Worm (Caenorhabditis elegans) whole organism, young adult: ENCODE data around the gene kdp-1.

ENCODE experiments used
- B0261.1 ChIP-seq: sonication (generic microtip); optimal IDR thresholded peaks from 2 replicates; lab custom pipeline; 2016; ENCODE audit warnings: mild to moderate bottlenecking, missing genetic modification characterization, moderate library complexity, missing compliant biosample characterization
- C17E4.6 ChIP-seq: fragments of 200-800 bp; sonication (Bioruptor generic); IDR thresholded peaks from 2 replicates; pipeline ENCODE4 v1.3.6; 2022; ENCODE audit warnings: missing genetic modification reagents, missing genetic modification characterization, missing compliant biosample characterization
- D2030.7 ChIP-seq: fragments of 200-800 bp; sonication (Bioruptor generic); IDR thresholded peaks from 2 replicates; pipeline ENCODE4 v1.3.6; 2022; ENCODE audit warnings: missing genetic modification reagents, missing genetic modification characterization, missing compliant biosample characterization
- F23B12.7 ChIP-seq: sonication (generic microtip); optimal IDR thresholded peaks from 2 replicates; lab custom pipeline; 2017; ENCODE audit warnings: missing genetic modification characterization, mild to moderate bottlenecking, missing compliant biosample characterization, antibody characterized with exemption, moderate library complexity; ENCODE audit not compliant: insufficient read depth
- F39B2.1 ChIP-seq: fragments of 200-800 bp; sonication (Bioruptor generic); IDR thresholded peaks from 2 replicates; pipeline ENCODE4 v1.3.6; 2022; ENCODE audit warnings: missing genetic modification reagents, missing genetic modification characterization, missing compliant biosample characterization
- F52B5.7 ChIP-seq: sonication (generic microtip); optimal IDR thresholded peaks from 2 replicates; lab custom pipeline; 2016; ENCODE audit warnings: mild to moderate bottlenecking, missing genetic modification characterization, missing compliant biosample characterization
- K11D2.4 ChIP-seq: fragments of 200-800 bp; sonication (Bioruptor generic); IDR thresholded peaks from 2 replicates; pipeline ENCODE4 v1.3.6; 2022; ENCODE audit warnings: missing genetic modification reagents, missing genetic modification characterization, missing compliant biosample characterization
- T07F8.4 ChIP-seq: sonication (generic microtip); optimal IDR thresholded peaks from 2 replicates; lab custom pipeline; 2016; ENCODE audit warnings: mild to moderate bottlenecking, missing genetic modification characterization, moderate library complexity, missing compliant biosample characterization
- Y53G8AR.9 ChIP-seq: fragments of 200-800 bp; sonication (Bioruptor generic); conservative IDR thresholded peaks from 2 replicates; pipeline ENCODE4 v1.3.6; 2022; ENCODE audit warnings: missing genetic modification reagents, missing genetic modification characterization, missing compliant biosample characterization
- Y56A3A.18 ChIP-seq: fragments of 200-800 bp; sonication (Bioruptor generic); IDR thresholded peaks from 2 replicates; pipeline ENCODE4 v1.3.6; 2022; ENCODE audit warnings: missing genetic modification reagents, missing genetic modification characterization, missing compliant biosample characterization
- Y95B8A.8 ChIP-seq: fragments of 200-800 bp; sonication (Bioruptor generic); IDR thresholded peaks from 2 replicates; pipeline ENCODE4 v1.3.6; 2022; ENCODE audit warnings: missing genetic modification reagents, missing genetic modification characterization, missing compliant biosample characterization
- ama-1 ChIP-seq, 3 experiments: fragments of 150-350 bp in 1 of 3; sonication (generic microtip) in 2 of 3; optimal IDR thresholded peaks; 2 replicates each; lab custom pipeline; 2014 to 2018; ENCODE audit warnings: missing biosample characterization in 2 of 3, missing genetic modification characterization in 2 of 3, missing genetic modification reagents in 2 of 3
- attf-6 ChIP-seq: fragments of 200-800 bp; sonication (Bioruptor generic); IDR thresholded peaks from 2 replicates; pipeline ENCODE4 v1.3.6; 2022; ENCODE audit warnings: missing genetic modification reagents, missing genetic modification characterization, missing compliant biosample characterization
- ccch-3 ChIP-seq: fragments of 200-800 bp; sonication (Bioruptor generic); optimal IDR thresholded peaks from 2 replicates; lab custom pipeline; 2018; ENCODE audit warnings: mild to moderate bottlenecking, missing genetic modification characterization, missing compliant biosample characterization
- cebp-2 ChIP-seq: fragments of 200-800 bp; sonication (Bioruptor generic); IDR thresholded peaks from 2 replicates; pipeline ENCODE4 v1.3.6; 2022; ENCODE audit warnings: missing genetic modification characterization, missing compliant biosample characterization
- ceh-100 ChIP-seq: fragments of 200-800 bp; sonication (Bioruptor generic); IDR thresholded peaks from 2 replicates; pipeline ENCODE4 v1.3.6; 2022; ENCODE audit warnings: missing genetic modification reagents, missing genetic modification characterization, missing compliant biosample characterization
- ceh-27 ChIP-seq: fragments of 200-800 bp; sonication (Bioruptor generic); optimal IDR thresholded peaks from 2 replicates; lab custom pipeline; 2018; ENCODE audit warnings: mild to moderate bottlenecking, missing genetic modification characterization, moderate library complexity, missing compliant biosample characterization
- ceh-40 ChIP-seq: fragments of 200-800 bp; sonication (Bioruptor generic); IDR thresholded peaks from 2 replicates; pipeline ENCODE4 v1.3.6; 2022; ENCODE audit warnings: missing genetic modification characterization, missing compliant biosample characterization
- ceh-58 ChIP-seq: fragments of 200-800 bp; sonication (Bioruptor generic); IDR thresholded peaks from 2 replicates; pipeline ENCODE4 v1.3.6; 2022; ENCODE audit warnings: missing genetic modification characterization, missing compliant biosample characterization
- ceh-79 ChIP-seq: sonication (generic microtip); optimal IDR thresholded peaks from 2 replicates; lab custom pipeline; 2017; ENCODE audit warnings: mild to moderate bottlenecking, missing genetic modification characterization, missing compliant biosample characterization
- ceh-91 ChIP-seq: fragments of 200-800 bp; sonication (Bioruptor generic); IDR thresholded peaks from 2 replicates; pipeline ENCODE4 v1.3.6; 2022; ENCODE audit warnings: missing genetic modification reagents, missing genetic modification characterization, missing compliant biosample characterization
- die-1 ChIP-seq: sonication (generic microtip); optimal IDR thresholded peaks from 2 replicates; lab custom pipeline; 2016; ENCODE audit warnings: missing genotype, mild to moderate bottlenecking, missing genetic modification characterization, missing compliant biosample characterization
- ekl-4 ChIP-seq: fragments of 200-800 bp; sonication (Bioruptor generic); IDR thresholded peaks from 2 replicates; pipeline ENCODE4 v1.3.6; 2022; ENCODE audit warnings: missing genetic modification reagents, missing genetic modification characterization, missing compliant biosample characterization
- ets-4 ChIP-seq: fragments of 200-800 bp; sonication (Bioruptor generic); optimal IDR thresholded peaks from 2 replicates; lab custom pipeline; 2018; ENCODE audit warnings: mild to moderate bottlenecking, missing genetic modification characterization, missing compliant biosample characterization
- him-1 ChIP-seq: sonication (generic microtip); optimal IDR thresholded peaks from 2 replicates; lab custom pipeline; 2016; ENCODE audit warnings: missing genotype, missing genetic modification reagents, missing genetic modification characterization, missing compliant biosample characterization
- hlh-12 ChIP-seq: sonication (generic microtip); optimal IDR thresholded peaks from 2 replicates; lab custom pipeline; 2016; ENCODE audit warnings: missing genetic modification characterization, missing compliant biosample characterization
- hmg-1.2 ChIP-seq: fragments of 200-800 bp; sonication (Bioruptor generic); IDR thresholded peaks from 2 replicates; pipeline ENCODE4 v1.3.6; 2022; ENCODE audit warnings: missing genetic modification reagents, missing genetic modification characterization, missing compliant biosample characterization
- hsf-1 ChIP-seq: fragments of 200-800 bp; sonication (Bioruptor generic); IDR thresholded peaks from 2 replicates; pipeline ENCODE4 v1.3.6; 2022; ENCODE audit warnings: missing genetic modification reagents, missing genetic modification characterization, missing compliant biosample characterization
- lag-1 ChIP-seq: fragments of 200-800 bp; sonication (Bioruptor generic); IDR thresholded peaks from 2 replicates; pipeline ENCODE4 v1.3.6; 2022; ENCODE audit warnings: missing genetic modification reagents, missing genetic modification characterization, missing compliant biosample characterization
- let-526 ChIP-seq: fragments of 200-800 bp; sonication (Bioruptor generic); IDR thresholded peaks from 2 replicates; pipeline ENCODE4 v1.3.6; 2022; ENCODE audit warnings: missing genetic modification reagents, missing genetic modification characterization, missing compliant biosample characterization
- let-607 ChIP-seq, 2 experiments: fragments of 200-800 bp in 1 of 2; sonication (Bioruptor generic) in 1 of 2; sonication (generic microtip) in 1 of 2; optimal IDR thresholded peaks; 2 replicates each; lab custom pipeline; 2016 to 2018; ENCODE audit warnings: mild to moderate bottlenecking in 2 of 2, missing compliant biosample characterization in 2 of 2, missing genetic modification characterization in 2 of 2, moderate library complexity in 2 of 2, missing genotype in 1 of 2
- lin-26 ChIP-seq: fragments of 200-800 bp; sonication (Bioruptor generic); IDR thresholded peaks from 2 replicates; pipeline ENCODE4 v1.3.6; 2022; ENCODE audit warnings: missing genetic modification reagents, missing genetic modification characterization, missing compliant biosample characterization
- lir-1 ChIP-seq: fragments of 200-800 bp; sonication (Bioruptor generic); conservative IDR thresholded peaks from 2 replicates; pipeline ENCODE4 v1.3.6; 2022; ENCODE audit warnings: missing genetic modification reagents, missing genetic modification characterization, missing compliant biosample characterization
- lsl-1 ChIP-seq: fragments of 200-800 bp; sonication (Bioruptor generic); optimal IDR thresholded peaks from 2 replicates; lab custom pipeline; 2018; ENCODE audit warnings: mild to moderate bottlenecking, missing genetic modification characterization, moderate library complexity, missing compliant biosample characterization
- madf-10 ChIP-seq: sonication (generic microtip); optimal IDR thresholded peaks from 2 replicates; lab custom pipeline; 2016; ENCODE audit warnings: mild to moderate bottlenecking, missing genetic modification characterization, missing compliant biosample characterization
- nfya-1 ChIP-seq: sonication (generic microtip); optimal IDR thresholded peaks from 2 replicates; lab custom pipeline; 2017; ENCODE audit warnings: antibody characterized with exemption, missing compliant biosample characterization, missing genetic modification characterization, borderline replicate concordance; ENCODE audit not compliant: insufficient read depth
- nfyb-1 ChIP-seq: fragments of 200-800 bp; sonication (Bioruptor generic); IDR thresholded peaks from 2 replicates; pipeline ENCODE4 v1.3.6; 2022; ENCODE audit warnings: missing genetic modification reagents, missing genetic modification characterization, missing compliant biosample characterization
- repo-1 ChIP-seq: sonication (generic microtip); optimal IDR thresholded peaks from 2 replicates; lab custom pipeline; 2017; ENCODE audit warnings: mild to moderate bottlenecking, missing genetic modification characterization, missing compliant biosample characterization
- sdz-38 ChIP-seq: sonication (generic microtip); optimal IDR thresholded peaks from 2 replicates; lab custom pipeline; 2016; ENCODE audit warnings: missing genotype, missing genetic modification characterization, missing compliant biosample characterization
- sea-2 ChIP-seq: fragments of 200-800 bp; sonication (Bioruptor generic); IDR thresholded peaks from 2 replicates; pipeline ENCODE4 v1.3.6; 2022; ENCODE audit warnings: missing genetic modification characterization, missing compliant biosample characterization
- tlf-1 ChIP-seq: fragments of 200-800 bp; sonication (Bioruptor generic); optimal IDR thresholded peaks from 2 replicates; lab custom pipeline; 2018; ENCODE audit warnings: mild to moderate bottlenecking, missing genetic modification characterization, missing compliant biosample characterization
- xnd-1 ChIP-seq: sonication (generic microtip); optimal IDR thresholded peaks from 2 replicates; lab custom pipeline; 2016; ENCODE audit warnings: missing genotype, missing genetic modification reagents, missing genetic modification characterization, missing compliant biosample characterization
- ztf-26 ChIP-seq: sonication (generic microtip); optimal IDR thresholded peaks from 2 replicates; lab custom pipeline; 2017; ENCODE audit warnings: missing genetic modification characterization, missing compliant biosample characterization
- ztf-6 ChIP-seq: fragments of 200-800 bp; sonication (Bioruptor generic); IDR thresholded peaks from 2 replicates; pipeline ENCODE4 v1.3.6; 2022; ENCODE audit warnings: missing genetic modification reagents, missing genetic modification characterization, missing compliant biosample characterization

The kdp-1 gene

ce11 chrIV:13304786-13305185, 4.8 kb downstream of the kdp-1 start:
- TF ChIP-seq Y95B8A.8 (no peak), nfya-1 (tag; lab: Kevin White, UChicago) (no peak), K11D2.4 (no peak), sea-2 (GFP tag; lab: Robert Waterston, UW) (no peak), madf-10 (tag; lab: Kevin White, UChicago) (no peak), ama-1 (optimal IDR thresholded peaks at IDR 0.05; lab: Kevin White, UChicago) (no peak), ama-1 (GFP tag; optimal IDR thresholded peaks at IDR 0.05; lab: Kevin White, UChicago) (no peak)

ce11 chrIV:13309636-13310035, 9.6 kb downstream of the kdp-1 start:
- TF ChIP-seq nfyb-1 (GFP tag; lab: Robert Waterston, UW), result no peak
- TF ChIP-seq B0261.1, result no peak
- no peak for TF ChIP-seq sdz-38
- TF ChIP-seq hmg-1.2, result no peak
- TF ChIP-seq ztf-26, result no peak
- no peak for TF ChIP-seq tlf-1 (GFP tag; lab: Kevin White, UChicago)
- no peak for TF ChIP-seq ceh-91 (GFP tag; lab: Robert Waterston, UW)
- TF ChIP-seq nfya-1 (tag; lab: Kevin White, UChicago), result no peak
- TF ChIP-seq lir-1, result no peak
- no peak for TF ChIP-seq C17E4.6
- no peak for TF ChIP-seq Y53G8AR.9 (GFP tag; lab: Robert Waterston, UW)
- TF ChIP-seq ceh-40 (GFP tag; lab: Robert Waterston, UW), result no peak
- TF ChIP-seq ceh-79, result no peak
- TF ChIP-seq ceh-58 (GFP tag; lab: Robert Waterston, UW), result no peak
- no peak for TF ChIP-seq ztf-6 (GFP tag; lab: Robert Waterston, UW)
- TF ChIP-seq ekl-4 (GFP tag; lab: Robert Waterston, UW), result no peak
- no peak for TF ChIP-seq T07F8.4 (tag; lab: Kevin White, UChicago)

- no peak for TF ChIP-seq Y56A3A.18
- TF ChIP-seq F39B2.1, result no peak
- no peak for TF ChIP-seq ekl-4 (GFP tag; lab: Robert Waterston, UW)
- TF ChIP-seq madf-10 (tag; lab: Kevin White, UChicago), result no peak
- no peak for TF ChIP-seq ceh-40 (GFP tag; lab: Robert Waterston, UW)
- peak; percentile 99 for TF ChIP-seq xnd-1 (tag; lab: Kevin White, UChicago)
- TF ChIP-seq hsf-1, result peak; percentile 52; the same call in 1 of the 2 replicates
- TF ChIP-seq ceh-100 (GFP tag; lab: Robert Waterston, UW), result no peak
- no peak for TF ChIP-seq repo-1 (tag; lab: Kevin White, UChicago)
- no peak for TF ChIP-seq sea-2 (GFP tag; lab: Robert Waterston, UW)
- TF ChIP-seq let-526 (GFP tag; lab: Robert Waterston, UW), result no peak
- TF ChIP-seq lsl-1, result peak; percentile 83
- no peak for TF ChIP-seq F52B5.7
- TF ChIP-seq him-1 (tag; lab: Kevin White, UChicago), result no peak
- TF ChIP-seq lag-1, result no peak
- no peak for TF ChIP-seq ets-4 (GFP tag; lab: Kevin White, UChicago)
- TF ChIP-seq F23B12.7 (tag; lab: Kevin White, UChicago), result no peak
- TF ChIP-seq let-607 (tag; optimal IDR thresholded peaks at IDR 0.05; lab: Kevin White, UChicago), result no peak
- no peak for TF ChIP-seq lir-1
- TF ChIP-seq lin-26, result no peak
- no peak for TF ChIP-seq cebp-2
- TF ChIP-seq hlh-12 (tag; lab: Kevin White, UChicago), result no peak
- TF ChIP-seq ceh-27 (GFP tag; lab: Kevin White, UChicago), result no peak
- no peak for TF ChIP-seq die-1 (tag; lab: Kevin White, UChicago)
- TF ChIP-seq ceh-91 (GFP tag; lab: Robert Waterston, UW), result peak; percentile 75
- no peak for TF ChIP-seq ccch-3 (GFP tag; lab: Kevin White, UChicago)
- no peak for TF ChIP-seq B0261.1
- TF ChIP-seq nfya-1 (tag; lab: Kevin White, UChicago), result no peak
- peak; percentile 41; the same call in 1 of the 2 replicates for TF ChIP-seq D2030.7 (GFP tag; lab: Robert Waterston, UW)
- TF ChIP-seq attf-6 (GFP tag; lab: Robert Waterston, UW), result peak; percentile 66
These were observed 11.5 kb downstream of the kdp-1 start for ce11 chrIV:13311331-13312034.
